Worm (Caenorhabditis elegans) whole organism, L1 larva: ENCODE results near the gene unc-49.
A peak's percentile ranks its signal among the peaks of the same experiment; 100 is the strongest.

ENCODE experiments used
- Y116A8C.19 ChIP-seq: sonication (generic microtip); optimal IDR thresholded peaks from 2 replicates; lab custom pipeline; 2016; ENCODE audit warnings: missing compliant biosample characterization, missing genetic modification characterization, borderline replicate concordance
- aly-2 ChIP-seq: fragments of 150-350 bp; optimal IDR thresholded peaks from 2 replicates; lab custom pipeline; 2014; ENCODE audit warnings: missing biosample characterization, missing genetic modification characterization
- blmp-1 ChIP-seq: fragments of 150-350 bp; optimal IDR thresholded peaks from 2 replicates; lab custom pipeline; 2014; ENCODE audit warnings: missing biosample characterization, missing genetic modification characterization
- ceh-63 ChIP-seq: fragments of 200-800 bp; sonication (Bioruptor generic); optimal IDR thresholded peaks from 2 replicates; lab custom pipeline; 2018; ENCODE audit warnings: mild to moderate bottlenecking, missing genetic modification characterization, missing compliant biosample characterization
- ceh-8 ChIP-seq: fragments of 200-800 bp; sonication (Bioruptor generic); optimal IDR thresholded peaks from 2 replicates; lab custom pipeline; 2018; ENCODE audit warnings: mild to moderate bottlenecking, missing genetic modification characterization, moderate library complexity, missing compliant biosample characterization
- ceh-82 ChIP-seq, 3 experiments: fragments of 150-350 bp in 1 of 3; sonication (generic microtip) in 2 of 3; optimal IDR thresholded peaks; 2 replicates each; lab custom pipeline; 2014 to 2017; ENCODE audit warnings: missing biosample characterization in 3 of 3, missing genetic modification characterization in 3 of 3
- ceh-90 ChIP-seq: sonication (generic microtip); optimal IDR thresholded peaks from 2 replicates; lab custom pipeline; 2016; ENCODE audit warnings: missing genetic modification characterization, missing compliant biosample characterization
- dpl-1 ChIP-seq, 3 experiments: fragments of 150-350 bp in 2 of 3; sonication (generic microtip) in 1 of 3; optimal IDR thresholded peaks; 2 replicates each; lab custom pipeline; 2014 to 2017; ENCODE audit warnings: missing biosample characterization in 3 of 3, missing genetic modification characterization in 3 of 3, missing genetic modification reagents in 3 of 3
- efl-1 ChIP-seq, 4 experiments: fragments of 150-350 bp; optimal IDR thresholded peaks in 3 of 4; peaks in 1 of 4; 1 replicate in 1 of 4; 2 replicates in 3 of 4; lab custom pipeline; 2014; ENCODE audit warnings: missing biosample characterization in 2 of 4, missing genetic modification characterization in 2 of 4, missing genetic modification reagents in 2 of 4
- egl-13 ChIP-seq: sonication (generic microtip); optimal IDR thresholded peaks from 2 replicates; lab custom pipeline; 2016; ENCODE audit warnings: missing genotype, missing genetic modification reagents, missing genetic modification characterization, missing compliant biosample characterization
- elt-2 ChIP-seq: sonication (generic microtip); optimal IDR thresholded peaks from 2 replicates; lab custom pipeline; 2016; ENCODE audit warnings: missing genetic modification characterization, mild to moderate bottlenecking, inconsistent platforms, missing compliant biosample characterization, missing genetic modification reagents
- elt-3 ChIP-seq, 6 experiments: fragments of 150-350 bp in 1 of 6; sonication (generic microtip); optimal IDR thresholded peaks; 2 replicates each; lab custom pipeline; 2017 to 2018; ENCODE audit warnings: missing biosample characterization in 6 of 6, missing genetic modification characterization in 6 of 6, inconsistent platforms in 1 of 6
- ets-5 ChIP-seq: fragments of 200-800 bp; sonication (Bioruptor generic); IDR thresholded peaks from 2 replicates; pipeline ENCODE4 v1.3.6; 2022; ENCODE audit warnings: missing genetic modification characterization, missing compliant biosample characterization
- fkh-10 ChIP-seq: sonication (generic microtip); optimal IDR thresholded peaks from 2 replicates; lab custom pipeline; 2017; ENCODE audit warnings: missing biosample characterization, missing genetic modification reagents, missing genetic modification characterization
- fkh-4 ChIP-seq: sonication (generic microtip); optimal IDR thresholded peaks from 2 replicates; lab custom pipeline; 2016; ENCODE audit warnings: missing compliant biosample characterization, missing genetic modification characterization, borderline replicate concordance
- fos-1 ChIP-seq: fragments of 150-350 bp; optimal IDR thresholded peaks from 2 replicates; lab custom pipeline; 2014; ENCODE audit warnings: missing biosample characterization, missing genetic modification characterization
- hlh-17 ChIP-seq: fragments of 200-800 bp; sonication (Bioruptor generic); optimal IDR thresholded peaks from 2 replicates; lab custom pipeline; 2018; ENCODE audit warnings: missing genetic modification characterization, mild to moderate bottlenecking, missing compliant biosample characterization, moderate library complexity, borderline replicate concordance
- lin-13 ChIP-seq: fragments of 150-350 bp; optimal IDR thresholded peaks from 2 replicates; lab custom pipeline; 2014; ENCODE audit warnings: missing biosample characterization, missing genetic modification reagents, missing genetic modification characterization
- lin-14 ChIP-seq: fragments of 200-800 bp; sonication (Bioruptor generic); optimal IDR thresholded peaks from 2 replicates; lab custom pipeline; 2018; ENCODE audit warnings: mild to moderate bottlenecking, missing genetic modification characterization, moderate library complexity, missing compliant biosample characterization
- lin-35 ChIP-seq, 2 experiments: fragments of 150-350 bp; optimal IDR thresholded peaks; 2 replicates each; lab custom pipeline; 2014; ENCODE audit warnings: missing biosample characterization in 2 of 2, missing genetic modification characterization in 2 of 2, missing genetic modification reagents in 2 of 2
- lin-39 ChIP-seq: fragments of 150-350 bp; optimal IDR thresholded peaks from 2 replicates; lab custom pipeline; 2014; ENCODE audit warnings: missing biosample characterization, missing genetic modification reagents, missing genetic modification characterization
- mab-9 ChIP-seq: fragments of 200-800 bp; sonication (Bioruptor generic); IDR thresholded peaks from 2 replicates; pipeline ENCODE4 v1.3.6; 2022; ENCODE audit warnings: missing genetic modification reagents, missing genetic modification characterization, missing compliant biosample characterization
- mdl-1 ChIP-seq, 2 experiments: fragments of 150-350 bp; optimal IDR thresholded peaks; 2 replicates each; lab custom pipeline; 2014 to 2017; ENCODE audit warnings: missing biosample characterization in 2 of 2, missing genetic modification characterization in 2 of 2, inconsistent platforms in 1 of 2
- mef-2 ChIP-seq: fragments of 150-350 bp; optimal IDR thresholded peaks from 2 replicates; lab custom pipeline; 2014; ENCODE audit warnings: missing biosample characterization, missing genetic modification characterization
- nhr-11 ChIP-seq: fragments of 150-350 bp; optimal IDR thresholded peaks from 2 replicates; lab custom pipeline; 2014; ENCODE audit warnings: missing biosample characterization, missing genetic modification characterization
- nhr-19 ChIP-seq: fragments of 200-800 bp; sonication (Bioruptor generic); conservative IDR thresholded peaks from 2 replicates; pipeline ENCODE4 v1.3.6; 2022; ENCODE audit warnings: missing genetic modification characterization, missing compliant biosample characterization
- nhr-237 ChIP-seq: fragments of 150-350 bp; optimal IDR thresholded peaks from 2 replicates; lab custom pipeline; 2014; ENCODE audit warnings: missing biosample characterization, missing genetic modification characterization
- nhr-47 ChIP-seq: sonication (generic microtip); optimal IDR thresholded peaks from 2 replicates; lab custom pipeline; 2016; ENCODE audit warnings: mild to moderate bottlenecking, missing genetic modification characterization, moderate library complexity, missing compliant biosample characterization
- nhr-76 ChIP-seq: sonication (generic microtip); optimal IDR thresholded peaks from 2 replicates; lab custom pipeline; 2017; ENCODE audit warnings: missing biosample characterization, missing genetic modification characterization
- nhr-84 ChIP-seq: sonication (generic microtip); optimal IDR thresholded peaks from 2 replicates; lab custom pipeline; 2017; ENCODE audit warnings: missing biosample characterization, missing genetic modification characterization
- nhr-85 ChIP-seq: sonication (generic microtip); peaks from one replicate; lab custom pipeline; 2016; ENCODE audit warnings: missing genetic modification characterization, inconsistent platforms, missing compliant biosample characterization
- pax-3 ChIP-seq: fragments of 200-800 bp; sonication (Bioruptor generic); optimal IDR thresholded peaks from 2 replicates; lab custom pipeline; 2018; ENCODE audit warnings: mild to moderate bottlenecking, missing genetic modification characterization, moderate library complexity, missing compliant biosample characterization
- pqm-1 ChIP-seq: sonication (generic microtip); optimal IDR thresholded peaks from 3 replicates; lab custom pipeline; 2017; ENCODE audit warnings: missing biosample characterization, missing genetic modification characterization
- snu-23 ChIP-seq: sonication (generic microtip); optimal IDR thresholded peaks from 2 replicates; lab custom pipeline; 2016; ENCODE audit warnings: missing genetic modification characterization, missing compliant biosample characterization
- sox-4 ChIP-seq: sonication (generic microtip); optimal IDR thresholded peaks from 2 replicates; lab custom pipeline; 2016; ENCODE audit warnings: missing genetic modification characterization, missing compliant biosample characterization
- swsn-7 ChIP-seq: sonication (generic microtip); optimal IDR thresholded peaks from 2 replicates; lab custom pipeline; 2016; ENCODE audit warnings: missing genetic modification characterization, missing compliant biosample characterization
- tbx-2 ChIP-seq: sonication (generic microtip); optimal IDR thresholded peaks from 2 replicates; lab custom pipeline; 2016; ENCODE audit warnings: missing genetic modification characterization, missing compliant biosample characterization
- unc-130 ChIP-seq: fragments of 150-350 bp; optimal IDR thresholded peaks from 2 replicates; lab custom pipeline; 2017; ENCODE audit warnings: missing biosample characterization, missing genetic modification characterization, inconsistent platforms
- unc-62 ChIP-seq: fragments of 150-350 bp; optimal IDR thresholded peaks from 2 replicates; lab custom pipeline; 2014; ENCODE audit warnings: missing biosample characterization, missing genetic modification reagents, missing genetic modification characterization
- unc-86 ChIP-seq: sonication (generic microtip); optimal IDR thresholded peaks from 2 replicates; lab custom pipeline; 2016; ENCODE audit warnings: missing genetic modification characterization, missing compliant biosample characterization
- xbp-1 ChIP-seq: sonication (generic microtip); optimal IDR thresholded peaks from 2 replicates; lab custom pipeline; 2016; ENCODE audit warnings: missing genetic modification characterization, missing compliant biosample characterization

The unc-49 gene

ce11 chrIII:10481497-10481896 lies 39.1 kb upstream of the unc-49 start:
- TF ChIP-seq elt-2 (tag; lab: Kevin White, UChicago), result peak; percentile 70
- TF ChIP-seq lin-35 (GFP tag; optimal IDR thresholded peaks at IDR 0.05; lab: Kevin White, UChicago), result peak in 1 of 2 experiments; percentile 21
- no peak for TF ChIP-seq xbp-1 (tag; lab: Kevin White, UChicago)

- TF ChIP-seq fkh-4 (tag; lab: Kevin White, UChicago) (no peak), fos-1 (tag; lab: Kevin White, UChicago) (no peak)
These were observed 38.6 kb upstream of the unc-49 start, which contains the start of gene D2045.8 for ce11 chrIII:10481988-10482387. Gene D2045.8, plus strand, starts transcription at chrIII:10482288.

ce11 chrIII:10486455-10486854 lies 34.1 kb upstream of the unc-49 start:
- TF ChIP-seq nhr-19 (no peak), elt-3 (tag; optimal IDR thresholded peaks at IDR 0.05; lab: Kevin White, UChicago) (peak in 4 of 6 experiments; percentile 14 to 61 (median 52)), aly-2 (tag; lab: Kevin White, UChicago) (no peak), nhr-84 (tag; lab: Kevin White, UChicago) (no peak), nhr-11 (no peak), pax-3 (tag; lab: Kevin White, UChicago) (no peak), nhr-237 (tag; lab: Kevin White, UChicago) (no peak), blmp-1 (tag; lab: Kevin White, UChicago) (peak; percentile 78), unc-62 (GFP tag; lab: Kevin White, UChicago) (no peak), nhr-85 (tag; lab: Kevin White, UChicago) (peak; percentile 36), mef-2 (no peak), efl-1 (optimal IDR thresholded peaks at IDR 0.05; lab: Kevin White, UChicago) (no peak), efl-1 (GFP tag; optimal IDR thresholded peaks at IDR 0.05 in 1 of 2; lab: Kevin White, UChicago) (peak in 1 of 2 experiments; percentile 40), pqm-1 (tag; lab: Kevin White, UChicago) (no peak)

- TF ChIP-seq sox-4 (tag; lab: Kevin White, UChicago), result no peak
- TF ChIP-seq elt-2 (tag; lab: Kevin White, UChicago), result no peak
- no peak for TF ChIP-seq efl-1 (optimal IDR thresholded peaks at IDR 0.05; lab: Kevin White, UChicago)
- TF ChIP-seq efl-1 (GFP tag; optimal IDR thresholded peaks at IDR 0.05 in 1 of 2; lab: Kevin White, UChicago), result peak in 1 of 2 experiments; percentile 75
- no peak for TF ChIP-seq ets-5 (GFP tag; lab: Robert Waterston, UW)
- no peak for TF ChIP-seq ceh-63 (GFP tag; lab: Kevin White, UChicago)
- no peak for TF ChIP-seq mab-9 (GFP tag; lab: Robert Waterston, UW)
- no peak for TF ChIP-seq hlh-17
- TF ChIP-seq xbp-1 (tag; lab: Kevin White, UChicago), result no peak
These were observed 32.5 kb upstream of the unc-49 start, which contains the start of gene ptr-25 for ce11 chrIII:10488052-10488451. Gene ptr-25, plus strand, starts transcription at chrIII:10488124.

ce11 chrIII:10503753-10504152 lies 16.8 kb upstream of the unc-49 start, which contains the start of gene rab-33:
Gene rab-33, minus strand, starts transcription at chrIII:10503853.
- no peak for TF ChIP-seq lin-35 (GFP tag; optimal IDR thresholded peaks at IDR 0.05; lab: Kevin White, UChicago)
- no peak for TF ChIP-seq ceh-8
- TF ChIP-seq pqm-1 (tag; lab: Kevin White, UChicago), result no peak
- TF ChIP-seq pax-3 (tag; lab: Kevin White, UChicago), result no peak
- no peak for TF ChIP-seq sox-4 (tag; lab: Kevin White, UChicago)
- TF ChIP-seq egl-13 (tag; lab: Kevin White, UChicago), result no peak
- TF ChIP-seq lin-14 (GFP tag; lab: Kevin White, UChicago), result no peak
- TF ChIP-seq unc-130, result no peak
- no peak for TF ChIP-seq nhr-76
- no peak for TF ChIP-seq tbx-2 (tag; lab: Kevin White, UChicago)

ce11 chrIII:10505182-10505581 lies 15.4 kb upstream of the unc-49 start, which contains the start of the genes taf-11.3 and urm-1:
Gene taf-11.3, minus strand, starts transcription at chrIII:10505250.
Gene urm-1, plus strand, starts transcription at chrIII:10505480.
- TF ChIP-seq mdl-1 (tag; optimal IDR thresholded peaks at IDR 0.05; lab: Kevin White, UChicago), result peak in 1 of 2 experiments; percentile 17
- no peak for TF ChIP-seq lin-39 (tag; lab: Kevin White, UChicago)
- no peak for TF ChIP-seq fkh-4 (tag; lab: Kevin White, UChicago)
- TF ChIP-seq snu-23, result peak; percentile 93
- peak; percentile 86 for TF ChIP-seq swsn-7 (tag; lab: Kevin White, UChicago)
- TF ChIP-seq Y116A8C.19 (tag; lab: Kevin White, UChicago), result no peak
- TF ChIP-seq mab-9 (GFP tag; lab: Robert Waterston, UW), result no peak
- peak; percentile 70 for TF ChIP-seq unc-86
- TF ChIP-seq nhr-85 (tag; lab: Kevin White, UChicago), result peak; percentile 81
- TF ChIP-seq mef-2, result peak; percentile 39
- TF ChIP-seq ceh-82 (tag; optimal IDR thresholded peaks at IDR 0.05; lab: Kevin White, UChicago), result peak; percentile 84 to 90 (median 87)
- TF ChIP-seq ceh-90 (tag; lab: Kevin White, UChicago), result no peak
- TF ChIP-seq lin-13 (GFP tag; lab: Kevin White, UChicago), result peak; percentile 47
- peak; percentile 31 for TF ChIP-seq pax-3 (tag; lab: Kevin White, UChicago)
- TF ChIP-seq nhr-47 (tag; lab: Kevin White, UChicago), result peak; percentile 80
- TF ChIP-seq fkh-10 (GFP tag; lab: Kevin White, UChicago), result no peak
- TF ChIP-seq dpl-1 (GFP tag; optimal IDR thresholded peaks at IDR 0.05; lab: Kevin White, UChicago), result peak; percentile 76 to 83 (median 80)
- TF ChIP-seq blmp-1 (tag; lab: Kevin White, UChicago), result peak; percentile 84
